Fruit fly (Drosophila melanogaster): Measurements from ENCODE around the gene CYLD.

The CYLD gene

DNA sequence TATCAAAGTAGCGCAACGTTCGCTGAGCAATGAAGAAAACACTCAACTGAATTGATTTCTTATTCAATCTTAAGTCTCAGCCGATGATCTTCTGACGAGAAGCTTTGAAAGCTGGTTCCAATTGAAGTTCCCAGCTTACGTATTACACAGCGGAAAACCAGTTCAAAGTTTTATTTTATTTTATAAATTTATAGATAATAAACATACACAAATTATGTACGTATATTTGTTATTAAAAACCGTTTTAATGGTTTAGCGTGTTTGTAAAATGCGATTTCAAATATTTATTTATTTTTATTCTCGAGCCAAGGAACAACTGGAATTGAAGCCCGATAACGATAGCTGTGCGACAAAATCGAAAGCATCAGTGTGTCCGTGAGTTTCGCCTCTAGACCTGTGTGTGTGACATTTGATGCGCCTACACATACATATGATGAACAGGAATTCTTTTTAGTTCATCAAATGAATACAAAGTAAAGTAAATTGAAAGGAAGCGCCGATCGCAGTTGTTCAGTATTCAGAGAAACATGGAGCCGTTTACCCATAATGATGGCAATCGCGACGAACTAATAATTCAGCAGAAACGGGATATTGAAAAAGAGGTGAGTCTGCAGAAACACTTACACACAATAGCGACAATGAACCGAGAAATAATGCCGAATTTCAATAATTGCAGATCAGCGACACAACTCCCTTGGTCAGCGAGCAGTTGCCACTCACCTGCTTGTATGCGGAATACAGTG lies 7.0 kb upstream of the CYLD start, which contains the start of the genes CG5390 and CG4968 (continued):
- TF ChIP-seq Abd-B (GFP tag; optimal IDR thresholded peaks at IDR 0.05) (no peak), Sp1 (GFP tag; optimal IDR thresholded peaks at IDR 0.05) (peak; percentile 85), pan (optimal IDR thresholded peaks at IDR 0.05) (no peak), Hr83 (GFP tag; optimal IDR thresholded peaks at IDR 0.05; ENCODE audit: poor library complexity, severe bottlenecking) (no peak), HLH106 (tag; optimal IDR thresholded peaks at IDR 0.05) (peak; percentile 82), Dif (GFP tag; optimal IDR thresholded peaks at IDR 0.05; ENCODE audit: partially characterized antibody) (peak; percentile 3)

DNA sequence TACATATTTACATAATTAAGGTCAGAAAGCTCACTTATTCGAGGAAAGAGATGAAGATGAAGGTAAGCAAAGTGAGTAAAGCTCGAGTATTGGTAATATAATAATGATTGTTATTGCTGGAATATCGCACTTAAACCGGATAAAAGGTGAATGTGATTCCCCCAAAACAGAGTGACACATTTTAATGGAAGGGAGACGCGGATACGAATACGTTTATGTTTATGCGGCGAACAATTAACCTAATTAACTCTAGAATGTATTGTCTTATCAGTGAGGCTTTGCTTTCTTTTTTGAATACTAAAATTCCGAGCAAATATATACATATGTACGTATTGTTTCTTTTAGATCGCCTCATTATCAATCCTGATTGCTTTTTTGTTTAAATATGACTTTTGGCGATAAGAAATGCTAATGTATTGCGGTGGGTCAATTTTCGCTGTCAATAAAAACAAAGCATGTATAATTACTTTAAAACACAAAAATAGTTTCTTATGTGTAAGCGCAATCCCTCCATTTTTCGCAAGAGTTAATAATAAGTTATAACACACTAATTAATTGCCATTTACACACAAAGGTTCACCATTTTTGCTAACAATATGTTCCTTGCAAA lies 6.0 kb upstream of the CYLD start:
- no peak for TF ChIP-seq Abd-B (GFP tag; optimal IDR thresholded peaks at IDR 0.05)
- no peak for TF ChIP-seq Jra (GFP tag; optimal IDR thresholded peaks at IDR 0.05)
- TF ChIP-seq Rel (GFP tag; optimal IDR thresholded peaks at IDR 0.05): no peak
- TF ChIP-seq Rel (tag; optimal IDR thresholded peaks at IDR 0.05): peak; percentile 92
- no peak for TF ChIP-seq pan (optimal IDR thresholded peaks at IDR 0.05)
- no peak for TF ChIP-seq CG9705 (GFP tag; optimal IDR thresholded peaks at IDR 0.05)

dm6 chr2L:10303786-10304185 lies 4.1 kb upstream of the CYLD start, which contains the start of gene nmd:
Gene nmd (minus strand): TSS chr2L:10303947.
- no peak for TF ChIP-seq rgr (GFP tag; optimal IDR thresholded peaks at IDR 0.05)
- peak; percentile 69 for TF ChIP-seq woc (GFP tag; optimal IDR thresholded peaks at IDR 0.05)
- TF ChIP-seq HLH106 (tag; optimal IDR thresholded peaks at IDR 0.05): peak; percentile 21
- TF ChIP-seq Rel (GFP tag; optimal IDR thresholded peaks at IDR 0.05): no peak
- peak; percentile 70 for TF ChIP-seq Rel (tag; optimal IDR thresholded peaks at IDR 0.05)

DNA sequence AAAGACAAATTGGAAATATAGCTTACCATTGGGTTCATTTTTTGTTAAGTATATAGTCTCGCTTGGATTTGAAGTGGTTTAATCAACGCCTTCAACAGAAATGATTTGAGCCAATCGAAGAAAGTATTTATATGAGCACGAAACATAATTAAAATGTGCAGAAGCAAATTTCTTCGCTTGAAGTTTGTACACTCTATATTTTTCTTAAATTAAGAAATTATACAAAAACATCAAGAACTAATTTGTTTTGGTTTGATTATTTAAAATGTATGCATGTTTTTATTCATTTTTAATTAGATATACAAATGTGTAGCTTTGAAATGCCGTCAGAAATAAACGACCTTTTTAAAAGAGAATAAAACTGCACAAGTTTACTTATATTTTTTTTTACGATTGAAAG lies 2.3 kb upstream of the CYLD start, which contains the start of gene CG13138:
TSS of gene CG13138 (minus strand) at position 101 of the 400 bp plus-strand sequence.
- TF ChIP-seq br (GFP tag; optimal IDR thresholded peaks at IDR 0.05) (no peak), Myc (optimal IDR thresholded peaks at IDR 0.05) (no peak), Mio (GFP tag; optimal IDR thresholded peaks at IDR 0.05) (no peak), woc (GFP tag; optimal IDR thresholded peaks at IDR 0.05) (no peak), Hr83 (GFP tag; optimal IDR thresholded peaks at IDR 0.05; ENCODE audit: poor library complexity, severe bottlenecking) (no peak), sage (GFP tag; optimal IDR thresholded peaks at IDR 0.05) (no peak), N (GFP tag; optimal IDR thresholded peaks at IDR 0.05) (no peak), Sp1 (GFP tag; optimal IDR thresholded peaks at IDR 0.05) (no peak), Dfd (GFP tag; optimal IDR thresholded peaks at IDR 0.05) (no peak), tai (GFP tag; optimal IDR thresholded peaks at IDR 0.05) (no peak), sv (GFP tag; optimal IDR thresholded peaks at IDR 0.05) (no peak), brk (GFP tag; optimal IDR thresholded peaks at IDR 0.05) (no peak), Hnf4 (GFP tag; optimal IDR thresholded peaks at IDR 0.05) (no peak), psq (GFP tag; optimal IDR thresholded peaks at IDR 0.05) (no peak), lola (GFP tag; optimal IDR thresholded peaks at IDR 0.05) (no peak), HLH106 (tag; optimal IDR thresholded peaks at IDR 0.05) (no peak), dl (GFP tag; optimal IDR thresholded peaks at IDR 0.05; ENCODE audit: insufficient read depth in 1 of 2, partially characterized antibody in 2 of 2) (no peak), dmrt93B (GFP tag; optimal IDR thresholded peaks at IDR 0.05) (no peak)

dm6 chr2L:10299077-10299809 lies 404 bp downstream of the CYLD start:
- TF ChIP-seq GATAd (GFP tag; optimal IDR thresholded peaks at IDR 0.05) (no peak), sage (GFP tag; optimal IDR thresholded peaks at IDR 0.05) (peak; percentile 37), woc (GFP tag; optimal IDR thresholded peaks at IDR 0.05) (no peak), CG9705 (GFP tag; optimal IDR thresholded peaks at IDR 0.05) (no peak), Dif (GFP tag; optimal IDR thresholded peaks at IDR 0.05; ENCODE audit: partially characterized antibody) (no peak), Vsx2 (GFP tag; optimal IDR thresholded peaks at IDR 0.05; ENCODE audit: partially characterized antibody) (no peak), jim (GFP tag; optimal IDR thresholded peaks at IDR 0.05) (no peak)
